Fruit fly (Drosophila melanogaster) Kc167 (cell line): ENCODE data around the gene ND-49L.

Experiments
- Myc ChIP-seq: fragments of >200 bp; optimal IDR thresholded peaks from 2 replicates; lab custom pipeline; 2017; ENCODE audit warnings: missing external identifiers
- Sin3A ChIP-seq: fragments of >200 bp; optimal IDR thresholded peaks from 2 replicates; lab custom pipeline; 2018; ENCODE audit warnings: missing external identifiers
- h ChIP-seq: fragments of >200 bp; optimal IDR thresholded peaks from 3 replicates; lab custom pipeline; 2018; ENCODE audit warnings: missing external identifiers
- insv ChIP-seq: fragments of >200 bp; optimal IDR thresholded peaks from 3 replicates; lab custom pipeline; 2018; ENCODE audit warnings: missing external identifiers
- psq ChIP-seq: fragments of >200 bp; optimal IDR thresholded peaks from 2 replicates; lab custom pipeline; 2017; ENCODE audit warnings: missing external identifiers
- ttk ChIP-seq: sonication (Bioruptor generic); optimal IDR thresholded peaks from 2 replicates; lab custom pipeline; 2017; ENCODE audit warnings: missing external identifiers

ND-49L gene

DNA sequence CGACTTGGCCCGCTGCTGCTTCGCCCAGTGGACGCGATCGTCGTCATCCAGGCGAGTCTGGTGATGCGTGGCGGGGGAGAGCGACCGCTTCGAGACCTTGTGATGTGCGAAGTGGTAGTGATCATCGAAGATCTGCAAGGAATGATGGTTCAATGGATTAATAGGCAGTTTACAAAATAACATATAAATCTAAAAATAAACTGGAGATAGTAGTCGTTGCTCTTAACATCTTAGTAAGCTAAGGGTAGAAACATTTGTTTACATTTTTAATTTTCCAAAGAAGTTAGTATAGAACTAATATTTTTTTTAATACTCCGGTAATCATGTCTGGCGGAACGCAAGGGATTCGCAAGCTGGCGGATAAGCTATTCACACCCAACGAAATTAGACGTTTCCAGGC is at the start of gene ND-49L:
Gene ND-49L (plus strand): TSS at position 301 of the 400 bp plus-strand sequence.
- no peak for TF ChIP-seq Myc (lab: Kevin White, UChicago)

DNA sequence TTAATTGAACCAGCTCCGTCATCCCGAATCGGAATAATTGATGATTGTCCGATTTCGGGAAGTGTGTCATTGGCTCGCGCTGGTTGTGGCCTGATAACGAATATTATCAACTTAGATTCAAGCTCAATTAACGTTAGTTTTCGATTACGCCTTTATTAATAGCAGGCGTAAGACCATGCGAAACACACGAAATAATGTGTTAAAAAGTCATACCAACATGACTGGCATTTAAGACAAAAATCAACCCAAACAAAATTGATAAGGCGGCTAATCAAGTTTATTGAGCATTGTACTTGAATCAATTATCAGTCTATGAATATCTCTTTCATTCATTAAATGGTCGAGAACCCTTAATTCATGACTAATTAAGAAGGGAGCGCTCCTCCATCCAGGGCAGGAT is 48.9 kb upstream of the ND-49L start:
- no peak for TF ChIP-seq psq
- no peak for TF ChIP-seq h (lab: Kevin White, UChicago)
- TF ChIP-seq Myc (lab: Kevin White, UChicago) = no peak
- TF ChIP-seq insv (lab: Kevin White, UChicago) = no peak
- TF ChIP-seq Sin3A (lab: Kevin White, UChicago) = no peak
- no peak for TF ChIP-seq ttk (lab: Kevin White, UChicago)

DNA sequence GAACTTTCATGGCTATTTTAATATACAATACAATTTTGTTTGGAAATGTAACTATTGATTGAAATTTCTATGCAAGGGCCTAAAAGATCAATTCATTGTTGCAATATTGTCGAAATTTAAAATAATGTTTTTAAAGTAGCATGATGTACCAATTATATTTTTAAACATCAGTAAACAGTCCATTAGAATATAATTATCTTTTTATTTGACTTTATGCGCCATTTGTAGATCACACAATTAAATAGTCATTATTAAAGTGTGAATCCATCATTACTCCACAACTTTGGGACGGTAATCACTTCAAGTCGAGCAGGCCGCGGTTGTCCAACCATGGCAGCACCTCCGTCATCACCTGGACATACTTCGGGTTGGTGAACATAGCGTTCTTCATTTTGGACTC is 47.2 kb upstream of the ND-49L start, which contains the start of gene CG31099:
Gene CG31099 (minus strand): TSS at position 101 of the 400 bp plus-strand sequence.
- TF ChIP-seq psq (no peak), Myc (lab: Kevin White, UChicago) (no peak), ttk (lab: Kevin White, UChicago) (no peak), Sin3A (lab: Kevin White, UChicago) (no peak), insv (lab: Kevin White, UChicago) (no peak), h (lab: Kevin White, UChicago) (no peak)

DNA sequence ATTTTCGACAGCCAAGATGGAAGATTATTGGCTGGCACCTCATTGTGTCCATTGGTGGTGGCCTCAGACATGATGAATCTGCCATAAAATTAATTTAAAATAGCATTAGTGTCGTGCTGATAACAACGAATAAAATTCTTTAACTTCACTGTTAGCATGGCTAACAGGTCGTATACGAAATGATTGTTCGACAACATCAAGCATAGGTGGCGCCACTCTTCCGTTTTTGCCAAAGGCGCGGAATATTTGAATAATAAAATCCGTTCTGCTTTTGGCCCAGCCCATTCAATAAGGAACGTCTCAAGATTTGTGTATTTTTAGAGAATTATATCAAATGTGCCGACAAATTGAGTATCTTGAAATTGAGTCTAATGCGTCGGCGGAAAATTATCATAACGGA is 45.5 kb upstream of the ND-49L start:
- no peak for TF ChIP-seq insv (lab: Kevin White, UChicago)

DNA sequence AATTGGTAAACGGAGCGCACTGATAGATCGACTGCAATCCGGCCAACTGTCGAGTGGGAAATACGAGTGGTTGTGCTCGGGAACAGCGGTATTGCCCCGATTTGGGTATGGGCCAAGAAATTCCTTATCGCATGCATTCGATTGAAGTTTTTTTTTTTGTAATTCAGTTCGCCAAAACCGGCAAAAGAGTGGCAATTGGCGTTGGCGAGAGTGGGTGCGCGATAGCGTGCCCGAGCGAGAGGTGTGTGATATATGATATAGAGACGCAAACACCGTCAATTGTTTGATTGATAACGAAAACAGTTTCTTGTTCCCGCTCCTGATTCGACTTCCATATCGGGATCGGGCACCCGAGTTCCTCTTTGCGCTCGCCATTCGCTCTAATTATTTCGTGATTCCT is 44.3 kb upstream of the ND-49L start, which contains the start of gene CG31087:
Gene CG31087 (minus strand): TSS at position 63 of the 400 bp plus-strand sequence.
- TF ChIP-seq h (lab: Kevin White, UChicago) = no peak
- no peak for TF ChIP-seq insv (lab: Kevin White, UChicago)
- TF ChIP-seq psq = no peak
- TF ChIP-seq ttk (lab: Kevin White, UChicago) = no peak
- TF ChIP-seq Sin3A (lab: Kevin White, UChicago) = no peak
- no peak for TF ChIP-seq Myc (lab: Kevin White, UChicago)

DNA sequence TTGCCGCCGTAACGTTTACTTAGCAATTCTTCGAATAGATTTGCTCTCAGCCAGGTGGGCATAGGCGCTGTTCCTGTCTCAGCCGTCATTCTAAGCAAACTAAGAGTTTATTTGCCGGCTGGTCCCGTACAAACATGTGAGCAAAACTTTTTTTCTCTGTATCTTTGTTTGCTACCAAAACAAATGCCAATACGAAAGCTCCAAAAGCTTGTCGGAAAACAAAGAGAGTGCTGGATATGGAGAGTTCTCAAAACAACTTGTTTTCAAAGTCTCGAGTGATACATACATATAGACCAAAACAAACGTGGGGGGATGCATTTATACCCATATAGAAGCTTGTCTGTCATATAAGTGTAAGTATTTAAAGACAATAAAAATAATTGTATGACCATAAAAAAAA is 42.1 kb upstream of the ND-49L start, which contains the start of gene CG10559:
Gene CG10559 (minus strand): TSS at position 101 of the 400 bp plus-strand sequence.
- TF ChIP-seq Myc (lab: Kevin White, UChicago) (no peak), psq (no peak), ttk (lab: Kevin White, UChicago) (no peak), insv (lab: Kevin White, UChicago) (no peak), h (lab: Kevin White, UChicago) (no peak), Sin3A (lab: Kevin White, UChicago) (no peak)

DNA sequence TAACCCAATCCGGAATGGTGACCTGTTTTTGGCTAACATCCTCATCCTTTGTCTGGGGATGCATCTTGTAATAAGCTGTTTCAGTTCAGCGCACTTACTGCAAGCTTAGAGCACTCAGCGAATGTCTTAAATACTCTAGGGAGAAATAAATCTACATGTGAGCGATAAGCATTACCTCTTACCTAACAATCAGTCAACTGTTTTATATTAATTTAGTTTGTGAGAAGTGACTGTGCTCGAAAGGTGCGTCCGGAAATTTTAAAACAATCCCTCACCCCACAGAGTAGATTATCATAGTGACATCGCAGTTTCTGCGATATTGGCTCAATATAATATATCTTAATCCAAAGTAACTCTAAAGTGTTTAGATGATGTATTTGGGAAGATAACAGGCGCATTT is 40.1 kb upstream of the ND-49L start, which contains the start of gene CG10553:
Gene CG10553 (minus strand): TSS at position 101 of the 400 bp plus-strand sequence.
- TF ChIP-seq Myc (lab: Kevin White, UChicago) (no peak), Sin3A (lab: Kevin White, UChicago) (no peak), psq (no peak), h (lab: Kevin White, UChicago) (no peak), ttk (lab: Kevin White, UChicago) (no peak), insv (lab: Kevin White, UChicago) (no peak)

DNA sequence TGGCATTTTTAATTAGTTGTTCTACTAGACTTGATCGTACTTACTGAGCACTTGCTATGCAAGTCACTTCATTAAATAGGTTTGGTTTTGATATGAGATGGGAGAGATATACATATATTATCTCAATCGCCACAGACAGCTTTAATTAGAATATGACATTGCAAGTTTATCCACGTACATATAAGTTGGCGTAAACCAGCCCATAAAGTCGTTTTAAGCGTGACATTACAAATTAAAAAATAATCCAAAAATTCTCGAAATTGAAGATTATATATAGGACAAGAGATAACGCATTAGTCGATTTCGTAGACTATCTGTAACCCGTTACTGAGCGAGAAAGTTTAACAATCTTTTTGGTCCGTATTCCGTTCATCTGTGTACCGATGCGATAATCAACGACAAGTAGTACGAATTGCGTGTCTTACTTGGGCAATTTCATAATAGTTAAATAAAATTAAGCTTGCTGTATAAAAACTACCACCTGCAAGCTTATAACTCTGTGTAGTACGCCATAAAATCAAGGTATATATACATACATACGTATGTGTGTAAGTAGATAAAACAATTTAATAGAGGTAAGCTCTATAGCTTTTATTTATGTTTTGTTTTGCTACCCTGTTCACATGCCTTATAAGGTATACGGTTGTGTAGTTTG is 37.9 kb upstream of the ND-49L start, which contains the start of gene CG10560:
Gene CG10560 (minus strand): TSS at position 51 of the 655 bp plus-strand sequence.
- TF ChIP-seq psq (no peak), Myc (lab: Kevin White, UChicago) (no peak), Sin3A (lab: Kevin White, UChicago) (no peak), ttk (lab: Kevin White, UChicago) (no peak)

DNA sequence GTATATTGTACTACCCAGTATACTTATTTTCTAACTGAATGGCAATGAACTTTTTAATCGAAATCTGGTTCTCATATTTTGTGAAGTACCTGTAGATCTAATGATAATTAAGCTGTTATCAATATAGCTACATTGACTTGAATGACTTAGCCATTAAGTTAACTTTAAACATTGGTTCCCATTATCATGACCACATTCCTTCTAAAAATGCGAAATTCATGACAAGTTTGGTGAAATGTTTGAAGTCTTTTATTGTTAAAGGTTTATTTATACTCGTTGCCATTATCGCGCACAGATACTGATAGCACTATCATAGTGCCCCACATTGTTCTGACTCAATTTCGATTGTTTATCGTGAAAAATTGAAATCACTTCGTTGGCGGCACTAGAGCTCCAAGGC is 37.2 kb upstream of the ND-49L start:
- no peak for TF ChIP-seq Myc (lab: Kevin White, UChicago)
- TF ChIP-seq psq = no peak
- no peak for TF ChIP-seq Sin3A (lab: Kevin White, UChicago)
- no peak for TF ChIP-seq h (lab: Kevin White, UChicago)
- TF ChIP-seq ttk (lab: Kevin White, UChicago) = no peak
- TF ChIP-seq insv (lab: Kevin White, UChicago) = no peak

DNA sequence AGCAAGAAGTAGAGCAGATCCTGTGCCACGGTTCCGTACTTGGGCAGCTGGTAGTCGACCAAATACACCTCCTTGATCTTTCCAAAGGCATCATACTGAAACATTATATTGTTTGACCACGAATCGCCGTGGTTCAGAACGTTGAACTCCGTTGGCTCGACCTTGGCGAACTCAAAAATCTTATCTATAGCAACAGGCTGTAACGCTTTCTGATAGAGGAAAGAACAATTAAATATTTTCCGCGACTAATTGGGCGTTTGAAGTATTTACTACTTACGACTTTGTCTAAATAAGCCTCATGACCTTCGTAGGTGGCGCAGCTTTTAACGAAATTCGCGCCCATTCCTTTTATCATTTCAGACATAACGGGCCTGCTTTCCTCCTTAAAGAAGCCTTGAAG is 36.4 kb upstream of the ND-49L start:
- no peak for TF ChIP-seq insv (lab: Kevin White, UChicago)
- TF ChIP-seq h (lab: Kevin White, UChicago) = no peak
- TF ChIP-seq Sin3A (lab: Kevin White, UChicago) = no peak
- no peak for TF ChIP-seq psq
- TF ChIP-seq Myc (lab: Kevin White, UChicago) = no peak
- TF ChIP-seq ttk (lab: Kevin White, UChicago) = no peak

DNA sequence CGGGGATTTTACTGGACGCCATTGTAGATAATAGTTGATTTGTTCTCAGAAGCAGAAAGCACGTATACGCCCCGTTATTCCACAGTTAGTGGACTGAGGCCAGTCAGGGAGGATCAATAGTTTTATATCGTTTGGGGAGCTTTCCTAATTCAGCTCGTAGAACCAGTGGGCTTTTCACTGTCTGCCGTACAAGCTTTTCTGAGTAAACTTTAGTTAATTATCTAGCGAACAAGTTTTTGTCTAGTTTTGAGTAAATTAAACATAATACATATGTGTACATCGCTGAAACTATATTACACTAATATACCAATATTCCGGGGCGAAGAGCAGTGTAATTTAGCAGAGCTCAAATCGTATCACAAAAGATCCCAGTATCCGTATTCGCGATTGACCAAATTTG is 35.4 kb upstream of the ND-49L start, which contains the start of gene CG10562:
Gene CG10562 (minus strand): TSS at position 101 of the 400 bp plus-strand sequence.
- TF ChIP-seq ttk (lab: Kevin White, UChicago) (no peak), insv (lab: Kevin White, UChicago) (no peak), h (lab: Kevin White, UChicago) (no peak), Myc (lab: Kevin White, UChicago) (no peak), Sin3A (lab: Kevin White, UChicago) (no peak), psq (no peak)

DNA sequence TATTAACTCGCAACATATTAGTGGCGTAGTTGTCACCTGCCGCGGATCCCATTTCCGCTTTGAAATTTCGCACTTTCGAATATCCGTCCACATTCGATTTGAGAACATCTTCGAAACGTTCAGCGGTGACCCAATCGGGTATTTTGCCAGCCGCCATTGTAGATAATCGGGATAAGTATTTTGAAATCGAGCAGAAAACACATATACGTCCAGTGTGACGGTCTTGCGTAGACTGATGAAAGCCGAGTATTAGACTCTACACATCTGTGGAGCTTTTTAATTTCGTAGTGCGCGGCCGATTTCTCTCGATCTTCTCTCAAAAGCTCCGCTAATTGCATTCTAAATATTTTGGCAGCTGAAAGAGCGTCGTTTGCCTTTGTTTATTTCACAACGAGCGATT is 29.0 kb upstream of the ND-49L start, which contains the start of gene CHKov1:
Gene CHKov1 (minus strand): TSS at position 238 of the 400 bp plus-strand sequence.
- TF ChIP-seq Myc (lab: Kevin White, UChicago) (no peak), h (lab: Kevin White, UChicago) (no peak), Sin3A (lab: Kevin White, UChicago) (no peak), psq (no peak), ttk (lab: Kevin White, UChicago) (no peak), insv (lab: Kevin White, UChicago) (no peak)
